Fruit fly (Drosophila melanogaster) whole organism, adult: ENCODE results near the gene CG31388.

Experiments
- CG11617 ChIP-seq: fragments of 200-800 bp; sonication (Bioruptor generic); optimal IDR thresholded peaks from 2 replicates; lab custom pipeline; 2017; ENCODE audit warnings: mild to moderate bottlenecking, missing biosample characterization, missing genetic modification reagents, missing genetic modification characterization
- CG12768 ChIP-seq: fragments of 200-800 bp; sonication (Bioruptor generic); optimal IDR thresholded peaks from 2 replicates; lab custom pipeline; 2017; ENCODE audit warnings: missing biosample characterization, missing genetic modification characterization, mild to moderate bottlenecking, moderate library complexity, missing genetic modification reagents
- CG14711 ChIP-seq: fragments of 200-800 bp; sonication (Bioruptor generic); optimal IDR thresholded peaks from 2 replicates; lab custom pipeline; 2018; ENCODE audit warnings: missing biosample characterization, mild to moderate bottlenecking, missing genetic modification characterization, moderate library complexity
- CG1620 ChIP-seq: fragments of 200-800 bp; sonication (Bioruptor generic); optimal IDR thresholded peaks from 2 replicates; lab custom pipeline; 2016; ENCODE audit warnings: missing biosample characterization, missing genetic modification characterization
- CG33017 ChIP-seq: fragments of 200-800 bp; sonication (Bioruptor generic); optimal IDR thresholded peaks from 2 replicates; lab custom pipeline; 2018; ENCODE audit warnings: missing biosample characterization, mild to moderate bottlenecking, missing genetic modification characterization, moderate library complexity
- CG5204 ChIP-seq: fragments of 200-800 bp; sonication (Bioruptor generic); optimal IDR thresholded peaks from 2 replicates; lab custom pipeline; 2016; ENCODE audit warnings: missing biosample characterization, missing genetic modification characterization
- CG7045 ChIP-seq: fragments of 200-800 bp; sonication (Bioruptor generic); optimal IDR thresholded peaks from 2 replicates; lab custom pipeline; 2017; ENCODE audit warnings: missing biosample characterization, mild to moderate bottlenecking, missing genetic modification characterization
- CG7101 ChIP-seq: fragments of 200-800 bp; sonication (Bioruptor generic); optimal IDR thresholded peaks from 2 replicates; lab custom pipeline; 2018; ENCODE audit warnings: missing biosample characterization, mild to moderate bottlenecking, missing genetic modification characterization, moderate library complexity
- Clk ChIP-seq: fragments of 200-800 bp; sonication (Bioruptor generic); optimal IDR thresholded peaks from 2 replicates; lab custom pipeline; 2017; ENCODE audit warnings: missing biosample characterization, missing genetic modification characterization
- Crg-1 ChIP-seq: fragments of 200-800 bp; sonication (Bioruptor generic); optimal IDR thresholded peaks from 2 replicates; lab custom pipeline; 2016; ENCODE audit warnings: missing biosample characterization, missing genetic modification characterization
- Hr96 ChIP-seq: fragments of 200-800 bp; sonication (Bioruptor generic); optimal IDR thresholded peaks from 2 replicates; lab custom pipeline; 2016; ENCODE audit warnings: missing biosample characterization, missing genetic modification characterization
- Mnt ChIP-seq: fragments of 200-800 bp; sonication (Bioruptor generic); optimal IDR thresholded peaks from 2 replicates; lab custom pipeline; 2016; ENCODE audit warnings: missing biosample characterization, mild to moderate bottlenecking, missing genetic modification characterization
- bab1 ChIP-seq: fragments of 200-800 bp; sonication (Bioruptor generic); optimal IDR thresholded peaks from 3 replicates; lab custom pipeline; 2019; ENCODE audit warnings: missing biosample characterization, mild to moderate bottlenecking, missing genetic modification characterization, moderate library complexity
- cic ChIP-seq: fragments of 200-800 bp; sonication (Bioruptor generic); optimal IDR thresholded peaks from 2 replicates; lab custom pipeline; 2017; ENCODE audit warnings: missing biosample characterization, mild to moderate bottlenecking, missing genetic modification characterization, moderate library complexity
- cnc ChIP-seq, 2 experiments: fragments of >200 bp; optimal IDR thresholded peaks; 2 replicates each; lab custom pipeline; 2017
- kay ChIP-seq: fragments of 200-800 bp; sonication (Bioruptor generic); peaks from one replicate; lab custom pipeline; 2016; ENCODE audit warnings: missing biosample characterization, missing genetic modification characterization, borderline replicate concordance
- ovo ChIP-seq: fragments of 200-800 bp; sonication (Bioruptor generic); optimal IDR thresholded peaks from 2 replicates; lab custom pipeline; 2016; ENCODE audit warnings: missing biosample characterization, missing genetic modification characterization
- pad ChIP-seq: fragments of 200-800 bp; sonication (Bioruptor generic); optimal IDR thresholded peaks from 3 replicates; lab custom pipeline; 2017; ENCODE audit warnings: missing biosample characterization, missing genetic modification characterization, mild to moderate bottlenecking, moderate library complexity, missing genetic modification reagents
- tj ChIP-seq: fragments of 200-800 bp; sonication (Bioruptor generic); optimal IDR thresholded peaks from 3 replicates; lab custom pipeline; 2017; ENCODE audit warnings: missing biosample characterization, mild to moderate bottlenecking, missing genetic modification characterization, moderate library complexity
- toe ChIP-seq: fragments of 200-800 bp; sonication (Bioruptor generic); optimal IDR thresholded peaks from 2 replicates; lab custom pipeline; 2016; ENCODE audit warnings: missing biosample characterization, missing genetic modification characterization

CG31388 gene

DNA sequence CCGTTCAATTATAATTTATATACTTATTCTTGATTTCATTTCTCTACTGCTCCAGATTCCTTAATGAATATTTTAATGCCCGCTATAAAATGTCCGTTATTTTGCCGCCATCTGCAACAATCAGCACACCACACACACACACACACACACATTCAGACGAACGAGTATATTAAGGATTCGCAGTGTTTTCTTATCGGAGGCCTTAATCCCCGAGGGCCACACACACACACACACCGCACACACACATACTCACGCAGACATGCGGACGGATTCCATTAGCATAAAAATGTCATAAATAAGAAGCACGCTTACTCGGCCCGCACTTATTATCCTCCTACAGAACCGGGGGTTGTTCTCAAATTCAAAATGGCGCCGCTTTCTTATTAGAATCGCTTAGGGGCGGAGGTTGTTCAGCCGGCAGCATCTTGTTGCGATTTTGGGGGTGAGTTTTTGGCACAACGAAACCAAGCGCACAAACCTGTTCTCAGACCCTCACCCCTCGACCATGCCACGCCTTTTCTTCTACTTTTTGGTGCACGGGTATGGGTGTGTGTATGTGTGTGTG lies 23.4 kb downstream of the CG31388 start:
- TF ChIP-seq CG7101 (no peak), CG11617 (GFP tag; lab: Kevin White, UChicago) (no peak), CG1620 (GFP tag; lab: Kevin White, UChicago) (no peak), Crg-1 (GFP tag; lab: Kevin White, UChicago) (no peak), tj (GFP tag; lab: Kevin White, UChicago) (no peak), CG7045 (no peak), cic (no peak), CG12768 (GFP tag; lab: Kevin White, UChicago) (no peak)

DNA sequence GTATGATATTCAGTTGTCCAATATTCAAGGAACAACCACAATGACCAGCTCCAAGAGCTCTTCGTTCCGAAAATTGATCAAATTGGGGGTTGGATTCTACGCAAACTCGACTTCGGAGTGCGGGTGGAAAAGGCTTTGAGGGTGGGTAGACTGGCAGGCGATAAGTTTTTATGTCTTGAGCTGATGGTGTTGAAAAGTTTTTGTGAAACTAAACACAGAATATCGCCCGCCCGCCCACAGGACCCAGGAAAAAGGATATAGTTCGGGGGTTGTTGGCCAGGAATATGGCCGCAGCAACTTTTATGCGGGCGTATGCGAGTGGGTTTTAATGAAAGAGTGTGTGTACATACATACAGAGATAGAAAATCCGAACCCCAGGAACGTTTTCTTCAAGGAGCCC lies 26.0 kb downstream of the CG31388 start:
- TF ChIP-seq cic: no peak
- TF ChIP-seq toe (GFP tag; lab: Kevin White, UChicago): no peak
- TF ChIP-seq CG11617 (GFP tag; lab: Kevin White, UChicago): no peak
- TF ChIP-seq kay (GFP tag; lab: Kevin White, UChicago): no peak
- no peak for TF ChIP-seq Crg-1 (GFP tag; lab: Kevin White, UChicago)

DNA sequence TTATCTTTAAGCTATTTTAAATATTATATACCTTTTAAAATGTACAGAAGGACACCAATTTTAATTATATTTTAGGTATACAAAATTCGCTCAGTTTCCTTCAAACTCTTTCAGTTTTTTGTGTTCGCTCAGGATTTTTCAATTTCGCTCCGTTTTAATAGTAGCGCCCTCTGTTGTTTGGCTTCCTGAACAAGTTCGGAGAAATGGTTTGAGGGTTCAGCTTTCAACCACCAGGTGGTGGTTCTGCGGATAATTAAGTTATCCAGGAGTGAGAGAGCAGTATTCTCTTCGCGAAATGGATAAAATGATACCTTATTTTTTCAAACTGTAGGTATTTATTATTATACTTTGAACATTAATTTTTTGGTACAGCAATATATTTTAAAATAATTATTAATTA lies 31.4 kb downstream of the CG31388 start:
- TF ChIP-seq kay (GFP tag; lab: Kevin White, UChicago): no peak
- TF ChIP-seq CG11617 (GFP tag; lab: Kevin White, UChicago): no peak

- TF ChIP-seq CG7045 (no peak), pad (GFP tag; lab: Kevin White, UChicago) (no peak), CG33017 (tag; lab: Kevin White, UChicago) (no peak), cnc (optimal IDR thresholded peaks at IDR 0.05; lab: Kevin White, UChicago) (no peak), CG1620 (GFP tag; lab: Kevin White, UChicago) (no peak), CG7101 (no peak), CG14711 (no peak), CG12768 (GFP tag; lab: Kevin White, UChicago) (no peak), CG5204 (GFP tag; lab: Kevin White, UChicago) (no peak), cic (no peak), Clk (GFP tag; lab: Kevin White, UChicago) (no peak), Hr96 (no peak), ovo (no peak), Crg-1 (GFP tag; lab: Kevin White, UChicago) (no peak), bab1 (GFP tag; lab: Kevin White, UChicago) (no peak), tj (GFP tag; lab: Kevin White, UChicago) (no peak), Mnt (no peak), kay (GFP tag; lab: Kevin White, UChicago) (no peak), CG11617 (GFP tag; lab: Kevin White, UChicago) (no peak), toe (GFP tag; lab: Kevin White, UChicago) (no peak)
These were observed 33.0 kb downstream of the CG31388 start for dm6 chr3R:11270574-11270973.

- TF ChIP-seq ovo (no peak), CG1620 (GFP tag; lab: Kevin White, UChicago) (no peak), cnc (optimal IDR thresholded peaks at IDR 0.05; lab: Kevin White, UChicago) (no peak), tj (GFP tag; lab: Kevin White, UChicago) (no peak), toe (GFP tag; lab: Kevin White, UChicago) (no peak), CG5204 (GFP tag; lab: Kevin White, UChicago) (no peak), CG7101 (no peak), CG7045 (no peak), Mnt (no peak), Crg-1 (GFP tag; lab: Kevin White, UChicago) (no peak), Hr96 (no peak)
These were observed 35.1 kb downstream of the CG31388 start for dm6 chr3R:11272667-11273066.

- peak; percentile 30 for TF ChIP-seq pad (GFP tag; lab: Kevin White, UChicago)
- TF ChIP-seq cic: no peak
- no peak for TF ChIP-seq CG5204 (GFP tag; lab: Kevin White, UChicago)
- no peak for TF ChIP-seq CG12768 (GFP tag; lab: Kevin White, UChicago)
- TF ChIP-seq Mnt: no peak
- no peak for TF ChIP-seq CG1620 (GFP tag; lab: Kevin White, UChicago)
These were observed 44.3 kb downstream of the CG31388 start for dm6 chr3R:11281887-11282286.

DNA sequence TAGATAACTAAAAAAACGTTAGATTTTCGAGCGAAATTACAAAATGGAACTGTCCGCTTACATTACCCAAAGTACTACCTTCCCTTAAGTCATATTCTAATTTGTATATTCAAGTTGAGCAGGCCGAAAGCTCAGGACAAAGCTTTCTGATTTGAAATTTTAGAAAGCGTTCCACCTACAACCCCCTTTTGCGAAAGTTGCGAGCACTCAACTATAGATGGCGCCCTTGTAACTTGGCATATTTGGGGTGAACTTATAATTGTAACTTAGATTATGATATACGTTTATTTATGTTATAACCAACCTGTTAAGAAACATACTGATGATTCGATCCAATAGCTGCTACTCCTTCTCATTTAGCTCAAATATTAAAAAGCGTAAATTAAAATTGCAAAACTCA lies 49.3 kb downstream of the CG31388 start:
- TF ChIP-seq CG1620 (GFP tag; lab: Kevin White, UChicago): no peak
- TF ChIP-seq CG5204 (GFP tag; lab: Kevin White, UChicago): no peak
- TF ChIP-seq CG7045: no peak
